Worm (Caenorhabditis elegans) whole organism, L4 larva: ENCODE results near the gene egg-3.
A peak's percentile ranks its signal among the peaks of the same experiment; 100 is the strongest.

Source experiments
- D1046.2 ChIP-seq: fragments of 200-800 bp; sonication (Bioruptor generic); IDR thresholded peaks from 2 replicates; pipeline ENCODE4 v1.3.6; 2022; ENCODE audit warnings: missing genetic modification characterization, missing compliant biosample characterization
- F10B5.3 ChIP-seq: sonication (generic microtip); optimal IDR thresholded peaks from 2 replicates; lab custom pipeline; 2016; ENCODE audit warnings: mild to moderate bottlenecking, missing genetic modification characterization, missing compliant biosample characterization
- F37D6.2 ChIP-seq: sonication (generic microtip); optimal IDR thresholded peaks from 2 replicates; lab custom pipeline; 2016; ENCODE audit warnings: mild to moderate bottlenecking, missing genetic modification characterization, missing compliant biosample characterization
- R02D3.7 ChIP-seq: fragments of 150-350 bp; sonication (generic microtip); optimal IDR thresholded peaks from 3 replicates; lab custom pipeline; 2014; ENCODE audit warnings: missing biosample characterization, missing genetic modification characterization
- T20F7.1 ChIP-seq: fragments of 200-800 bp; sonication (Bioruptor generic); optimal IDR thresholded peaks from 2 replicates; lab custom pipeline; 2018; ENCODE audit warnings: mild to moderate bottlenecking, missing genetic modification characterization, missing compliant biosample characterization
- T26A8.4 ChIP-seq: fragments of 200-800 bp; sonication (Bioruptor generic); IDR thresholded peaks from 2 replicates; pipeline ENCODE4 v1.3.6; 2022; ENCODE audit warnings: missing genetic modification characterization, missing compliant biosample characterization
- Y48G9A.11 ChIP-seq: fragments of 200-800 bp; sonication (Bioruptor generic); IDR thresholded peaks from 2 replicates; pipeline ENCODE4 v1.3.6; 2022; ENCODE audit warnings: missing genetic modification reagents, missing genetic modification characterization, missing compliant biosample characterization
- Y75B8A.6 ChIP-seq: fragments of 200-800 bp; sonication (Bioruptor generic); IDR thresholded peaks from 2 replicates; pipeline ENCODE4 v1.3.6; 2022; ENCODE audit warnings: missing genetic modification reagents, missing genetic modification characterization, missing compliant biosample characterization
- aly-2 ChIP-seq: sonication (generic microtip); optimal IDR thresholded peaks from 2 replicates; lab custom pipeline; 2018; ENCODE audit warnings: missing biosample characterization, missing genetic modification characterization
- arid-1 ChIP-seq: fragments of 200-800 bp; sonication (Bioruptor generic); conservative IDR thresholded peaks from 2 replicates; pipeline ENCODE4 v1.3.6; 2022; ENCODE audit warnings: missing genetic modification reagents, missing genetic modification characterization, missing compliant biosample characterization
- ceh-20 ChIP-seq: fragments of 200-800 bp; sonication (Bioruptor generic); IDR thresholded peaks from 2 replicates; pipeline ENCODE4 v1.3.6; 2022; ENCODE audit warnings: missing genetic modification reagents, missing genetic modification characterization, missing compliant biosample characterization
- ceh-28 ChIP-seq: fragments of 150-350 bp; optimal IDR thresholded peaks from 2 replicates; lab custom pipeline; 2014; ENCODE audit warnings: missing biosample characterization, missing genetic modification reagents, missing genetic modification characterization
- ceh-44 ChIP-seq: fragments of 200-800 bp; sonication (Bioruptor generic); IDR thresholded peaks from 2 replicates; pipeline ENCODE4 v1.3.6; 2022; ENCODE audit warnings: missing genetic modification reagents, missing genetic modification characterization, missing compliant biosample characterization
- ceh-82 ChIP-seq: sonication (generic microtip); optimal IDR thresholded peaks from 2 replicates; lab custom pipeline; 2017; ENCODE audit warnings: missing biosample characterization, missing genetic modification characterization
- ces-1 ChIP-seq: fragments of 150-350 bp; sonication (generic microtip); optimal IDR thresholded peaks from 4 replicates; lab custom pipeline; 2014; ENCODE audit warnings: missing biosample characterization, missing genetic modification reagents, missing genetic modification characterization
- daf-16 ChIP-seq, 3 experiments: sonication (generic microtip); optimal IDR thresholded peaks; 2 replicates each; lab custom pipeline; 2016 to 2017; ENCODE audit warnings: missing genetic modification characterization in 3 of 3, missing genetic modification reagents in 3 of 3, mild to moderate bottlenecking in 2 of 3, missing compliant biosample characterization in 2 of 3, missing biosample characterization in 1 of 3, moderate library complexity in 1 of 3
- daf-19 ChIP-seq: fragments of 200-800 bp; sonication (Bioruptor generic); conservative IDR thresholded peaks from 2 replicates; pipeline ENCODE4 v1.3.6; 2022; ENCODE audit warnings: missing genetic modification characterization, missing compliant biosample characterization
- daf-8 ChIP-seq: fragments of 200-800 bp; sonication (Bioruptor generic); IDR thresholded peaks from 2 replicates; pipeline ENCODE4 v1.3.6; 2022; ENCODE audit warnings: missing genetic modification characterization, missing compliant biosample characterization
- dpl-1 ChIP-seq: fragments of 150-350 bp; optimal IDR thresholded peaks from 2 replicates; lab custom pipeline; 2014; ENCODE audit warnings: missing biosample characterization, missing genetic modification reagents, missing genetic modification characterization
- duxl-1 ChIP-seq: sonication (generic microtip); optimal IDR thresholded peaks from 2 replicates; lab custom pipeline; 2016; ENCODE audit warnings: mild to moderate bottlenecking, missing genetic modification characterization, moderate library complexity, missing compliant biosample characterization; ENCODE audit not compliant: poor library complexity
- dve-1 ChIP-seq: sonication (generic microtip); optimal IDR thresholded peaks from 2 replicates; lab custom pipeline; 2017; ENCODE audit warnings: antibody characterized with exemption, mild to moderate bottlenecking, missing genetic modification characterization, missing compliant biosample characterization; ENCODE audit not compliant: insufficient read depth
- fkh-10 ChIP-seq: fragments of 150-350 bp; optimal IDR thresholded peaks from 2 replicates; lab custom pipeline; 2014; ENCODE audit warnings: missing biosample characterization, missing genetic modification reagents, missing genetic modification characterization
- fos-1 ChIP-seq: fragments of 150-350 bp; optimal IDR thresholded peaks from 2 replicates; lab custom pipeline; 2014; ENCODE audit warnings: missing biosample characterization, missing genetic modification characterization
- gei-8 ChIP-seq: fragments of 200-800 bp; sonication (Bioruptor generic); optimal IDR thresholded peaks from 2 replicates; lab custom pipeline; 2018; ENCODE audit warnings: mild to moderate bottlenecking, missing genetic modification characterization, missing compliant biosample characterization
- hif-1 ChIP-seq, 2 experiments: sonication (generic microtip); optimal IDR thresholded peaks; 2 replicates each; lab custom pipeline; 2016 to 2017; ENCODE audit warnings: missing compliant biosample characterization in 2 of 2, missing genetic modification characterization in 2 of 2, missing genetic modification reagents in 2 of 2, missing genotype in 2 of 2, mild to moderate bottlenecking in 1 of 2
- hlh-11 ChIP-seq: fragments of 200-800 bp; sonication (Bioruptor generic); optimal IDR thresholded peaks from 2 replicates; lab custom pipeline; 2018; ENCODE audit warnings: mild to moderate bottlenecking, missing genetic modification characterization, missing compliant biosample characterization
- hlh-30 ChIP-seq: sonication (generic microtip); optimal IDR thresholded peaks from 2 replicates; lab custom pipeline; 2017; ENCODE audit warnings: antibody characterized with exemption, mild to moderate bottlenecking, missing genetic modification characterization, missing compliant biosample characterization; ENCODE audit not compliant: insufficient read depth
- hmg-1.1 ChIP-seq: fragments of 200-800 bp; sonication (Bioruptor generic); IDR thresholded peaks from 2 replicates; pipeline ENCODE4 v1.3.6; 2022; ENCODE audit warnings: missing genetic modification reagents, missing genetic modification characterization, missing compliant biosample characterization
- lim-7 ChIP-seq: fragments of 200-800 bp; sonication (Bioruptor generic); IDR thresholded peaks from 2 replicates; pipeline ENCODE4 v1.3.6; 2022; ENCODE audit warnings: missing genetic modification characterization, missing compliant biosample characterization
- lin-13 ChIP-seq: fragments of 150-350 bp; optimal IDR thresholded peaks from 2 replicates; lab custom pipeline; 2014; ENCODE audit warnings: missing biosample characterization, missing genetic modification reagents, missing genetic modification characterization
- lin-29 ChIP-seq: fragments of 200-800 bp; sonication (Bioruptor generic); IDR thresholded peaks from 2 replicates; pipeline ENCODE4 v1.3.6; 2022; ENCODE audit warnings: missing genetic modification reagents, missing genetic modification characterization, missing compliant biosample characterization
- lsy-2 ChIP-seq, 2 experiments: fragments of 150-350 bp in 1 of 2; sonication (generic microtip) in 1 of 2; optimal IDR thresholded peaks; 2 replicates each; lab custom pipeline; 2014 to 2017; ENCODE audit warnings: missing biosample characterization in 2 of 2, missing genetic modification characterization in 2 of 2
- mdl-1 ChIP-seq, 2 experiments: fragments of 150-350 bp in 1 of 2; sonication (generic microtip) in 1 of 2; optimal IDR thresholded peaks; 2 replicates each; lab custom pipeline; 2014 to 2017; ENCODE audit warnings: missing biosample characterization in 2 of 2, missing genetic modification characterization in 2 of 2
- mes-2 ChIP-seq: sonication (generic microtip); optimal IDR thresholded peaks from 2 replicates; lab custom pipeline; 2016; ENCODE audit warnings: missing genotype, mild to moderate bottlenecking, missing genetic modification characterization, missing compliant biosample characterization; ENCODE audit not compliant: poor library complexity, severe bottlenecking
- nhr-28 ChIP-seq: fragments of 150-350 bp; optimal IDR thresholded peaks from 2 replicates; lab custom pipeline; 2014; ENCODE audit warnings: missing biosample characterization, missing genetic modification characterization
- nhr-41 ChIP-seq: fragments of 200-800 bp; sonication (Bioruptor generic); IDR thresholded peaks from 2 replicates; pipeline ENCODE4 v1.3.6; 2022; ENCODE audit warnings: missing genetic modification reagents, missing genetic modification characterization, missing compliant biosample characterization
- nhr-6 ChIP-seq: fragments of 150-350 bp; optimal IDR thresholded peaks from 2 replicates; lab custom pipeline; 2014; ENCODE audit warnings: missing biosample characterization, missing genetic modification characterization
- nhr-77 ChIP-seq: fragments of 150-350 bp; optimal IDR thresholded peaks from 2 replicates; lab custom pipeline; 2014; ENCODE audit warnings: missing biosample characterization, missing genetic modification characterization
- php-3 ChIP-seq: fragments of 200-800 bp; sonication (Bioruptor generic); IDR thresholded peaks from 2 replicates; pipeline ENCODE4 v1.3.6; 2022; ENCODE audit warnings: missing genetic modification reagents, missing genetic modification characterization, missing compliant biosample characterization
- pqm-1 ChIP-seq: sonication (generic microtip); optimal IDR thresholded peaks from 2 replicates; lab custom pipeline; 2017; ENCODE audit warnings: missing biosample characterization, missing genetic modification characterization
- rbr-2 ChIP-seq: sonication (generic microtip); optimal IDR thresholded peaks from 2 replicates; lab custom pipeline; 2016; ENCODE audit warnings: missing genotype, missing genetic modification characterization, missing compliant biosample characterization
- saeg-2 ChIP-seq: fragments of 200-800 bp; sonication (Bioruptor generic); IDR thresholded peaks from 2 replicates; pipeline ENCODE4 v1.3.6; 2022; ENCODE audit warnings: missing genetic modification reagents, missing genetic modification characterization, missing compliant biosample characterization
- set-16 ChIP-seq: fragments of 200-800 bp; sonication (Bioruptor generic); IDR thresholded peaks from 2 replicates; pipeline ENCODE4 v1.3.6; 2022; ENCODE audit warnings: missing genetic modification reagents, missing genetic modification characterization, missing compliant biosample characterization
- snpc-1.2 ChIP-seq: fragments of 200-800 bp; sonication (Bioruptor generic); IDR thresholded peaks from 2 replicates; pipeline ENCODE4 v1.3.6; 2022; ENCODE audit warnings: missing genetic modification reagents, missing genetic modification characterization, missing compliant biosample characterization
- spr-1 ChIP-seq: sonication (generic microtip); optimal IDR thresholded peaks from 2 replicates; lab custom pipeline; 2016; ENCODE audit warnings: mild to moderate bottlenecking, missing genetic modification characterization, missing compliant biosample characterization
- spr-3 ChIP-seq: fragments of 200-800 bp; sonication (Bioruptor generic); optimal IDR thresholded peaks from 2 replicates; lab custom pipeline; 2018; ENCODE audit warnings: mild to moderate bottlenecking, missing genetic modification characterization, missing compliant biosample characterization
- tra-1 ChIP-seq: fragments of 200-800 bp; sonication (Bioruptor generic); IDR thresholded peaks from 2 replicates; pipeline ENCODE4 v1.3.6; 2022; ENCODE audit warnings: missing genetic modification reagents, missing genetic modification characterization, missing compliant biosample characterization
- zag-1 ChIP-seq: fragments of 150-350 bp; optimal IDR thresholded peaks from 2 replicates; lab custom pipeline; 2014; ENCODE audit warnings: missing biosample characterization, missing genetic modification characterization
- zip-2 ChIP-seq: fragments of 150-350 bp; optimal IDR thresholded peaks from 2 replicates; lab custom pipeline; 2014; ENCODE audit warnings: missing biosample characterization, missing genetic modification characterization
- ztf-11 ChIP-seq: fragments of 150-350 bp; optimal IDR thresholded peaks from 2 replicates; lab custom pipeline; 2014; ENCODE audit warnings: missing biosample characterization, missing genetic modification characterization

The egg-3 gene

DNA sequence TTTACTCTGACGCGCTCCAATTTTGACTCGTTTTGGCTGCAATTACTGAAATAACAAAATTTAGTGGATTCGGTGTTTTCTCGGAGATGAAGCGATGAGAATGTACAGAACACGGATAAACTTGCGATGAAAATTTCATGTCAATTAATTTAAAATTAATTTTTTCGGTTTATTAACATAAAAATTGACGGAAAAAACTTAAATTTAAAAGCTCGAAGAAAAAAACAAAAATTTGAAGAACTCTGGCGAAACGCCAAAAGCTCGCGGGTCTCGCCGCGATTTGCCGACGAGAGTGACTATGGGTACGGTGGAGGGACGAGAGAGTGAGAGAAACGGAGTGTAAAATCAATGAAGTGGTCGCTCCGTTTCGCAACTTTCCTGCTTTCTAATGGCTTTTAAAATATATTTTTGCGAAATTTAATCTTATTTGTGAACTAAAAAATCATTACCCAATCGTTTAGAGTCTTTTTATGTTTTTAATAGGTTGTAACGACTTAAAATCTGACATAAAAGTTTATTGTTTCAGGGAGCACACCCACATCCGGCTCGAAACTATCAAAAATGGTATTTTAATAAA, 15.5 kb downstream of the egg-3 start, which contains the start of the genes gmps-1 and cap-2 (continued):
- peak; percentile 91 for TF ChIP-seq F37D6.2
- TF ChIP-seq lin-13 (GFP tag; lab: Kevin White, UChicago): peak; percentile 82
- peak; percentile 91 for TF ChIP-seq saeg-2 (GFP tag; lab: Robert Waterston, UW)
- peak; percentile 75 for TF ChIP-seq ces-1 (GFP tag; lab: Kevin White, UChicago)
- TF ChIP-seq hif-1 (tag; optimal IDR thresholded peaks at IDR 0.05; lab: Kevin White, UChicago): peak; percentile 68 to 87
- TF ChIP-seq nhr-6: peak; percentile 93
- TF ChIP-seq lin-29: peak; percentile 86
- peak; percentile 92 for TF ChIP-seq hlh-30 (tag; lab: Kevin White, UChicago)
- TF ChIP-seq tra-1 (GFP tag; lab: Robert Waterston, UW): peak; percentile 84
- TF ChIP-seq duxl-1 (tag; lab: Kevin White, UChicago): peak; percentile 94
- TF ChIP-seq ceh-20 (GFP tag; lab: Robert Waterston, UW): peak; percentile 95
- peak; percentile 61 to 78 for TF ChIP-seq mdl-1 (tag; optimal IDR thresholded peaks at IDR 0.05; lab: Kevin White, UChicago)
- peak; percentile 98 for TF ChIP-seq T26A8.4
- TF ChIP-seq spr-1 (tag; lab: Kevin White, UChicago): peak; percentile 94
- peak; percentile 75 for TF ChIP-seq snpc-1.2 (GFP tag; lab: Robert Waterston, UW)
- no peak for TF ChIP-seq Y75B8A.6 (GFP tag; lab: Robert Waterston, UW)
- peak; percentile 75 for TF ChIP-seq ceh-28
- TF ChIP-seq daf-19 (GFP tag; lab: Robert Waterston, UW): peak; percentile 69; the same call in 1 of the 2 replicates
- TF ChIP-seq fos-1 (tag; lab: Kevin White, UChicago): peak; percentile 58
- TF ChIP-seq spr-3: peak; percentile 92
- peak; percentile 72 for TF ChIP-seq zip-2 (tag; lab: Kevin White, UChicago)
- peak; percentile 83 for TF ChIP-seq php-3
- peak; percentile 89 for TF ChIP-seq T20F7.1 (GFP tag; lab: Kevin White, UChicago)
- TF ChIP-seq gei-8: peak; percentile 71
- peak; percentile 48 for TF ChIP-seq R02D3.7 (tag; lab: Kevin White, UChicago)
- peak; percentile 95 for TF ChIP-seq fkh-10 (GFP tag; lab: Kevin White, UChicago)
- no peak for TF ChIP-seq ztf-11 (tag; lab: Kevin White, UChicago)
- peak; percentile 7; the same call in 1 of the 2 replicates for TF ChIP-seq D1046.2 (GFP tag; lab: Robert Waterston, UW)
- TF ChIP-seq set-16 (GFP tag; lab: Robert Waterston, UW): peak; percentile 74
- peak; percentile 90 for TF ChIP-seq F10B5.3

ce11 chrII:10867219-10867618, 17.0 kb downstream of the egg-3 start:
- TF ChIP-seq mes-2 (peak; percentile 53), php-3 (no peak), rbr-2 (tag; lab: Kevin White, UChicago) (no peak), lsy-2 (tag; optimal IDR thresholded peaks at IDR 0.05; lab: Kevin White, UChicago) (peak; percentile 4 to 76), lim-7 (no peak), ceh-44 (GFP tag; lab: Robert Waterston, UW) (no peak), daf-8 (no peak), pqm-1 (tag; lab: Kevin White, UChicago) (peak; percentile 31), dve-1 (tag; lab: Kevin White, UChicago) (peak; percentile 82), nhr-28 (tag; lab: Kevin White, UChicago) (peak; percentile 43), aly-2 (tag; lab: Kevin White, UChicago) (no peak), nhr-77 (tag; lab: Kevin White, UChicago) (peak; percentile 19), Y48G9A.11 (GFP tag; lab: Robert Waterston, UW) (no peak), zag-1 (tag; lab: Kevin White, UChicago) (no peak), hlh-11 (tag; lab: Kevin White, UChicago) (peak; percentile 51), nhr-41 (GFP tag; lab: Robert Waterston, UW) (no peak), hmg-1.1 (GFP tag; lab: Robert Waterston, UW) (peak; percentile 65), daf-16 (GFP tag; optimal IDR thresholded peaks at IDR 0.05; lab: Kevin White, UChicago) (no peak), daf-16 (tag; optimal IDR thresholded peaks at IDR 0.05; lab: Kevin White, UChicago) (peak; percentile 44), lin-29 (no peak), arid-1 (GFP tag; lab: Robert Waterston, UW) (no peak), dpl-1 (GFP tag; lab: Kevin White, UChicago) (no peak), mdl-1 (tag; optimal IDR thresholded peaks at IDR 0.05; lab: Kevin White, UChicago) (no peak), ceh-82 (tag; lab: Kevin White, UChicago) (no peak), nhr-6 (no peak)
